Worm (Caenorhabditis elegans): ENCODE data around the gene F14D7.2.

ce11 chrV:14333116-14333515 lies 39.6 kb upstream of the F14D7.2 start, which contains the start of gene srm-4:
- TF ChIP-seq Y22D7AL.16 (tag; optimal IDR thresholded peaks at IDR 0.05) (no peak), hlh-13 (GFP tag; optimal IDR thresholded peaks at IDR 0.05) (no peak)

Data from whole organism, late embryonic.